Fruit fly (Drosophila melanogaster): ENCODE results near the gene CG31145.

CG31145 gene

DNA sequence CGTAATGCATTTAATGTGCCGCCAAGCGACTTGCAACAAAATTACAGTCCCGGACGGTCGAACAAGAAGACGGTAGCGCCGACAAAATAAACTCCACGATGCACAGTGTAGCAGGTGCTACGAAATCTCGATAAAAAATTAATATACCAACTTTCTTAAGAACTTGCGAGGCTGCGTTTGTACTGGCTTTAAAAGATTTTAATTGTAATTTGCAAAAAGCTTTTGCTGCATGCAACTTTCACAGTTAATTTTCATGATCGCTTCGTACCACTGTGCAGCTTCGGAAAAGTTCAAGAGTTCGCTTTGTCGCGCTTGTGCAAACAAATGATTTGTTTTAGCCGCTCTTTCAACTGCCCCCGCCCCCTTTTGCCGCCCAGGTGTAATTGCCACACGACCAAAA, 23.3 kb downstream of the CG31145 start (continued):
- TF ChIP-seq gcm (GFP tag; optimal IDR thresholded peaks at IDR 0.05), result peak; percentile 46
- TF ChIP-seq dmrt99B (tag; optimal IDR thresholded peaks at IDR 0.05), result peak; percentile 86
- no peak for TF ChIP-seq CG4617 (GFP tag; optimal IDR thresholded peaks at IDR 0.05; ENCODE audit: borderline replicate concordance)
- peak; percentile 64 for TF ChIP-seq Dad (GFP tag; optimal IDR thresholded peaks at IDR 0.05)
- no peak for TF ChIP-seq prd (optimal IDR thresholded peaks at IDR 0.05)
- peak; percentile 84 for TF ChIP-seq prd (GFP tag; IDR thresholded peaks at IDR 0.05)
- TF ChIP-seq CG15479 (GFP tag; optimal IDR thresholded peaks at IDR 0.05), result no peak
- TF ChIP-seq CG32532 (GFP tag; IDR thresholded peaks at IDR 0.05), result peak; percentile 62
- TF ChIP-seq CG10462 (GFP tag; optimal IDR thresholded peaks at IDR 0.05), result peak; percentile 50
- peak; percentile 81 for TF ChIP-seq Oli (tag; optimal IDR thresholded peaks at IDR 0.05)
- TF ChIP-seq CG33213 (GFP tag; optimal IDR thresholded peaks at IDR 0.05), result peak; percentile 71
- TF ChIP-seq CG6272 (GFP tag; IDR thresholded peaks at IDR 0.05), result peak; percentile 55; the same call in 1 of the 2 replicates
- no peak for TF ChIP-seq gt (GFP tag; IDR thresholded peaks at IDR 0.05)
- TF ChIP-seq shn (GFP tag; optimal IDR thresholded peaks at IDR 0.05), result no peak
- peak; percentile 63 for TF ChIP-seq ewg (GFP tag; optimal IDR thresholded peaks at IDR 0.05)
- TF ChIP-seq CG17912 (GFP tag; optimal IDR thresholded peaks at IDR 0.05), result no peak
- TF ChIP-seq tll (GFP tag; optimal IDR thresholded peaks at IDR 0.05), result no peak
- no peak for TF ChIP-seq CG3838 (GFP tag; optimal IDR thresholded peaks at IDR 0.05)
- TF ChIP-seq Bgb (GFP tag; IDR thresholded peaks at IDR 0.05; ENCODE audit: partially characterized antibody), result no peak
- peak; percentile 38 for TF ChIP-seq Mes4 (GFP tag; optimal IDR thresholded peaks at IDR 0.05)
- TF ChIP-seq lilli (GFP tag; optimal IDR thresholded peaks at IDR 0.05), result peak; percentile 72
- peak; percentile 69 for TF ChIP-seq odd (GFP tag; optimal IDR thresholded peaks at IDR 0.05)
- TF ChIP-seq Opbp (GFP tag; IDR thresholded peaks at IDR 0.05; ENCODE audit: partially characterized antibody), result no peak
- peak; percentile 50 for TF ChIP-seq CG10209 (GFP tag; optimal IDR thresholded peaks at IDR 0.05)
- TF ChIP-seq CG17186 (GFP tag; optimal IDR thresholded peaks at IDR 0.05), result no peak
- TF ChIP-seq CG4820 (GFP tag; optimal IDR thresholded peaks at IDR 0.05), result peak; percentile 72
- peak; percentile 77 for TF ChIP-seq row (GFP tag; IDR thresholded peaks at IDR 0.05)
- TF ChIP-seq CG3726 (GFP tag; IDR thresholded peaks at IDR 0.05), result peak; percentile 74; the same call in 2 of the 3 replicates
- peak; percentile 77 for TF ChIP-seq E2f1 (GFP tag; IDR thresholded peaks at IDR 0.05)
- TF ChIP-seq CG12104 (GFP tag; optimal IDR thresholded peaks at IDR 0.05), result peak; percentile 41
- TF ChIP-seq tap (tag; optimal IDR thresholded peaks at IDR 0.05), result peak; percentile 73
- no peak for TF ChIP-seq amos (GFP tag; IDR thresholded peaks at IDR 0.05; ENCODE audit: partially characterized antibody)
- peak; percentile 45 for TF ChIP-seq CG9437 (GFP tag; optimal IDR thresholded peaks at IDR 0.05)
- TF ChIP-seq bab2 (GFP tag; optimal IDR thresholded peaks at IDR 0.05), result peak; percentile 61
- peak; percentile 68 for TF ChIP-seq NC2β (GFP tag; optimal IDR thresholded peaks at IDR 0.05)
- peak; percentile 72 for TF ChIP-seq CG30403 (GFP tag; optimal IDR thresholded peaks at IDR 0.05)
- no peak for TF ChIP-seq CG3995 (GFP tag; optimal IDR thresholded peaks at IDR 0.05)
- TF ChIP-seq YL-1 (GFP tag; optimal IDR thresholded peaks at IDR 0.05), result no peak
- TF ChIP-seq wdn (GFP tag; IDR thresholded peaks at IDR 0.05), result peak; percentile 71
- peak; percentile 94 for TF ChIP-seq Drgx (GFP tag; IDR thresholded peaks at IDR 0.05)
- peak; percentile 33 for TF ChIP-seq CG13296 (GFP tag; optimal IDR thresholded peaks at IDR 0.05)
- no peak for TF ChIP-seq tna (GFP tag; IDR thresholded peaks at IDR 0.05; ENCODE audit: partially characterized antibody)
- TF ChIP-seq CG2875 (GFP tag; optimal IDR thresholded peaks at IDR 0.05), result peak; percentile 60
- peak; percentile 56 for TF ChIP-seq tio (GFP tag; optimal IDR thresholded peaks at IDR 0.05)
- peak; percentile 31 for TF ChIP-seq CG15601 (tag; optimal IDR thresholded peaks at IDR 0.05)
- no peak for TF ChIP-seq luna (GFP tag; optimal IDR thresholded peaks at IDR 0.05)
- no peak for TF ChIP-seq CG34376 (GFP tag; optimal IDR thresholded peaks at IDR 0.05)
- TF ChIP-seq CG2202 (tag; optimal IDR thresholded peaks at IDR 0.05), result peak; percentile 8
- peak; percentile 73 for TF ChIP-seq HHEX (GFP tag; optimal IDR thresholded peaks at IDR 0.05)
- TF ChIP-seq nerfin-2 (GFP tag; IDR thresholded peaks at IDR 0.05; ENCODE audit: partially characterized antibody), result 0 out of 2 replicates have a peak, but pooled peaks have one; percentile 28

All from whole organism, embryonic.